Fruit fly (Drosophila melanogaster): ENCODE measurements around the gene CG11379.

- TF ChIP-seq CG17806 (tag; optimal IDR thresholded peaks at IDR 0.05) (no peak), rn (GFP tag; IDR thresholded peaks at IDR 0.05) (no peak), CG10348 (GFP tag; IDR thresholded peaks at IDR 0.05) (no peak)
Observed at dm6 chrX:1215000-1215399, 35.0 kb downstream of the CG11379 start, which contains the start of gene CG11398.

Data from whole organism, pupa.